Fruit fly (Drosophila melanogaster): ENCODE measurements around the gene Lip3.

- no peak for TF ChIP-seq CG8478 (optimal IDR thresholded peaks at IDR 0.05)
- no peak for TF ChIP-seq CTCF (optimal IDR thresholded peaks at IDR 0.05)
These were observed 11.6 kb downstream of the Lip3 start for dm6 chr3R:13360108-13360507.

Data from S2 (cell line).